Worm (Caenorhabditis elegans): ENCODE data around the gene F56H9.8.

ce11 chrV:12679807-12680206 is 35.2 kb downstream of the F56H9.8 start, which contains the start of gene frpr-15:
- TF ChIP-seq fax-1 (tag; optimal IDR thresholded peaks at IDR 0.05) (no peak), sox-4 (tag; optimal IDR thresholded peaks at IDR 0.05) (no peak), fkh-10 (GFP tag; optimal IDR thresholded peaks at IDR 0.05) (no peak), ref-2 (tag; optimal IDR thresholded peaks at IDR 0.05) (no peak), unc-42 (tag; optimal IDR thresholded peaks at IDR 0.05) (no peak)
